Fruit fly (Drosophila melanogaster): ENCODE measurements around the gene Cp15.
A peak's percentile ranks its signal among the peaks of the same experiment; 100 is the strongest.

Gene Cp15

DNA sequence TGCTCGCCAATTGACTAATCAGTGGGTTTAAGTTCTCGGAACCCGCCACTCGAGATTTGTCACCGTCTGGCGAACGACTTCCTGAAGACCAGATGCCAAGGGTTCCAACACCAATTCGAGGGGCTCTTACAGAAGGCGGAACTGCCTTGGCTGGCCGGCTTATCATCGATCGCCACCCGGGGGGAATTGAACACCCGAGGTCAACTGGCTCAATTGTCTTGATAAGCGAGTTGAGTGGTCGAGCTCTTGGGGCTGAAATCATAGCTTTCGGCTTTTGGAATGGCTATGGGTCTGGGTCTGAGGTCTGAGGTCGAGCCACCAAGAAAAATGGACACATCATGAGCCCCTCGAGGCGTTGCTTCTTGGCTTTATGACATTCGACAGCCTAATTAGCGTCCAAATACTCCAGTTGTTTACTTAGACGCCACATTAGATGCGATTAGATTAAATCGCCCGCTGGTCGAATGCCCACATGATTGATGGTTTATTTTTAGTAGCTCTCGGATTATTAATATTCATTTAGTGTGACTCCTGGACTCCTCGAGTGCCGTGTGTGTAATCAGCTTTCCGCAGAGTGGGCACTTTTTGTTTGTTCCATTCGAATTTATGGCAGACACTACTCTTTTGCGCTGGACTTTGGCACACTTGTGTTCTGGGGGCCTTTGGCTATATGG, 29.7 kb upstream of the Cp15 start (continued):
- TF ChIP-seq CG7372 (GFP tag; IDR thresholded peaks at IDR 0.05) = no peak
- peak; percentile 27 for TF ChIP-seq Nf-YC (tag; optimal IDR thresholded peaks at IDR 0.05)
- no peak for TF ChIP-seq stc (GFP tag; IDR thresholded peaks at IDR 0.05)
- peak; percentile 95 for TF ChIP-seq grn (GFP tag; optimal IDR thresholded peaks at IDR 0.05)
- TF ChIP-seq Hmr (GFP tag; optimal IDR thresholded peaks at IDR 0.05) = no peak
- peak; percentile 80 for TF ChIP-seq lab (GFP tag; optimal IDR thresholded peaks at IDR 0.05)
- TF ChIP-seq trh (GFP tag; optimal IDR thresholded peaks at IDR 0.05) = no peak
- no peak for TF ChIP-seq Aef1 (GFP tag; IDR thresholded peaks at IDR 0.05)
- TF ChIP-seq ham (GFP tag; IDR thresholded peaks at IDR 0.05) = 0 out of 2 replicates have a peak, but pooled peaks have one; percentile 32
- TF ChIP-seq Hr39 (optimal IDR thresholded peaks at IDR 0.05) = no peak
- TF ChIP-seq CG34224 (GFP tag; IDR thresholded peaks at IDR 0.05; ENCODE audit: partially characterized antibody) = no peak
- peak; percentile 25 for TF ChIP-seq HmgZ (tag; optimal IDR thresholded peaks at IDR 0.05)
- TF ChIP-seq CG1024 (GFP tag; IDR thresholded peaks at IDR 0.05) = no peak
- TF ChIP-seq ftz-f1 (GFP tag; optimal IDR thresholded peaks at IDR 0.05) = peak; percentile 94
- TF ChIP-seq CG12155 (GFP tag; optimal IDR thresholded peaks at IDR 0.05) = no peak
- peak; percentile 60 for TF ChIP-seq gro (GFP tag; optimal IDR thresholded peaks at IDR 0.05)
- TF ChIP-seq CG10431 (GFP tag; optimal IDR thresholded peaks at IDR 0.05) = no peak
- TF ChIP-seq pum (GFP tag; optimal IDR thresholded peaks at IDR 0.05) = no peak
- no peak for TF ChIP-seq Camta (GFP tag; optimal IDR thresholded peaks at IDR 0.05)
- no peak for TF ChIP-seq CG1832 (GFP tag; optimal IDR thresholded peaks at IDR 0.05)
- no peak for TF ChIP-seq BEAF-32 (GFP tag; optimal IDR thresholded peaks at IDR 0.05)
- no peak for TF ChIP-seq CG4730 (GFP tag; IDR thresholded peaks at IDR 0.05)
- no peak for TF ChIP-seq Usf (GFP tag; optimal IDR thresholded peaks at IDR 0.05)
- TF ChIP-seq NFAT (GFP tag; IDR thresholded peaks at IDR 0.05) = no peak
- TF ChIP-seq CG3995 (GFP tag; optimal IDR thresholded peaks at IDR 0.05) = no peak
- no peak for TF ChIP-seq chm (GFP tag; IDR thresholded peaks at IDR 0.05)
- no peak for TF ChIP-seq CG31441 (GFP tag; IDR thresholded peaks at IDR 0.05)
- TF ChIP-seq CG10366 (GFP tag; IDR thresholded peaks at IDR 0.05) = no peak
- no peak for TF ChIP-seq Myb (GFP tag; optimal IDR thresholded peaks at IDR 0.05)
- TF ChIP-seq mirr (GFP tag; optimal IDR thresholded peaks at IDR 0.05) = peak; percentile 89
- TF ChIP-seq dm (GFP tag; optimal IDR thresholded peaks at IDR 0.05) = no peak
- no peak for TF ChIP-seq Bdp1 (GFP tag; optimal IDR thresholded peaks at IDR 0.05)
- no peak for TF ChIP-seq CG13424 (tag; optimal IDR thresholded peaks at IDR 0.05)
- TF ChIP-seq Sry-β (GFP tag; optimal IDR thresholded peaks at IDR 0.05) = no peak
- TF ChIP-seq CG1603 (tag; optimal IDR thresholded peaks at IDR 0.05) = no peak
- TF ChIP-seq CG8944 (GFP tag; optimal IDR thresholded peaks at IDR 0.05) = no peak
- TF ChIP-seq CG6272 (GFP tag; IDR thresholded peaks at IDR 0.05) = no peak
- peak; percentile 40 for TF ChIP-seq CG6813 (GFP tag; optimal IDR thresholded peaks at IDR 0.05)
- peak; percentile 97 for TF ChIP-seq Vsx1 (GFP tag; optimal IDR thresholded peaks at IDR 0.05)
- TF ChIP-seq bsh (GFP tag; optimal IDR thresholded peaks at IDR 0.05) = no peak
- no peak for TF ChIP-seq CG2202 (tag; optimal IDR thresholded peaks at IDR 0.05)
- no peak for TF ChIP-seq CG32532 (GFP tag; IDR thresholded peaks at IDR 0.05)
- TF ChIP-seq Spps (tag; optimal IDR thresholded peaks at IDR 0.05) = no peak
- TF ChIP-seq D19A (tag; optimal IDR thresholded peaks at IDR 0.05) = no peak
- no peak for TF ChIP-seq CG8290 (GFP tag; optimal IDR thresholded peaks at IDR 0.05)
- TF ChIP-seq CG8290 (tag; optimal IDR thresholded peaks at IDR 0.05) = peak in 1 of 2 experiments; percentile 20
- TF ChIP-seq PHDP (tag; optimal IDR thresholded peaks at IDR 0.05) = no peak
- no peak for TF ChIP-seq CG17361 (GFP tag; IDR thresholded peaks at IDR 0.05)
- TF ChIP-seq Med (GFP tag) = peak; percentile 66
- no peak for TF ChIP-seq sima (GFP tag; optimal IDR thresholded peaks at IDR 0.05)
- TF ChIP-seq Fer2 (tag; optimal IDR thresholded peaks at IDR 0.05) = no peak
- no peak for TF ChIP-seq CG13123 (GFP tag; optimal IDR thresholded peaks at IDR 0.05)

All from whole organism, embryonic.